Worm (Caenorhabditis elegans): ENCODE results near the gene F14H12.3.

F14H12.3 gene

DNA sequence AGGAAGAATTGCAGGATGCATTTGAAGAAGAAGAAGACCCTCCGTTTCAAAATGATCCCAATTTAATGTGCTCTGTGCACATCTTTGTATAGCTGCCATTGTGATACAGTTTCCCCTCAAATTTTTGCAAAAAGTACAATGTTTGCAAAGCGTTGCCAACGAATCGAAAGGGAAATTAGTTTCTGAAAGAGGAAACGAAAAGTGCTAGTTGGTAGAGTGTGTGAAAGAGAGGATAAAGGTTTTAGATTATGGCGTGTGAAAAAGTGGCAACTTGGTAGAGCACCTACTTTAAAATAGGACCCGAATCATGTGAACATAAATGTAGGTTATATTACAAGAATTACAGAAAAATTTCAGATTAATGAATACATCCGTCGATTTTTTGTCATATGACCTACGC lies 32.3 kb upstream of the F14H12.3 start, which contains the start of gene C52B9.8:
Gene C52B9.8, minus strand, starts transcription at position 101 of the 400 bp plus-strand sequence.
- TF ChIP-seq snpc-1.3 (tag; optimal IDR thresholded peaks at IDR 0.05; ENCODE audit: insufficient read depth) (no peak), xnd-1 (tag; optimal IDR thresholded peaks at IDR 0.05) (no peak), Y79H2A.3 (GFP tag; conservative IDR thresholded peaks at IDR 0.05) (no peak), F49E8.2 (tag; optimal IDR thresholded peaks at IDR 0.05; ENCODE audit: insufficient read depth) (no peak), ztf-3 (GFP tag; optimal IDR thresholded peaks at IDR 0.05) (no peak), ztf-26 (tag; optimal IDR thresholded peaks at IDR 0.05) (no peak), B0019.2 (GFP tag; conservative IDR thresholded peaks at IDR 0.05) (no peak), Y56A3A.18 (GFP tag; IDR thresholded peaks at IDR 0.05) (no peak), ceh-40 (GFP tag; IDR thresholded peaks at IDR 0.05) (no peak), pbrm-1 (GFP tag; IDR thresholded peaks at IDR 0.05) (no peak)

DNA sequence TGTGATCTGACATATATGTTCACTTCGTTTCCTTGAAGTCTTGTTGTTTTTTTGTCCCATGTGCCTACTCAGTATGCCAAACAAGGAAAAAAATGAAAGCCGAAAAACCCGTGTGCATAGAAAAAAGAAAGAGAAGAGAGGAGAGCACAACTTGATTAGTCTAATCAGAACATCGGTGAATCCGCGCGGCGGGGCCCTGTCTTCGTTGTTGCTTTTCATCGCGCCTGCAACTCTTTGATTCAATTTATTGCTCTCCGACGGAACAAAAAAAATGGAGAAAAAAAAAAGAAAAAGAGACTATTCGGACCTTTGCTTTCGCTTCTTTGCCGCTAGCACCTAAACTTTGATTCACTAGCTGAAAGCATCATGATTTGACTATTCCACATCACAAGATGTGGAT lies 29.1 kb upstream of the F14H12.3 start:
- TF ChIP-seq F33H1.4 (GFP tag; IDR thresholded peaks at IDR 0.05): no peak

DNA sequence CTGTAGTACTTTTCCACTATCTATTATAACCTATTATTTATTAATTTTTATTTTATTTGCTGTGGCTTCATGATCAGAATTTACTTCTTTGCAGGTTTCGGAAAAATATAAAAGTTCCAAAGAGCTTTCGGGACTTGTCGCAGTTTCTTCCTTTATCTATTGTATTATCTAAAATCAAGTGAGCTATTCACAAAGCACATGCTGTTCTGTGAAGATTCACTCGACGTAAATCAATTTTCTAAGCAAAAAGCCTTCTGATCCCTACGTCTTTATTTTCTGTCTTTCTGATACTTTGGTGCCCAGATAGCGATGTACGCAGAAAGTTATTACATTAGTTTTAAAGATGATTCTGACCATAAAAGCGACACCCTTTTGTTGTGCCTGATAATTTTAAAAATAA lies 26.9 kb upstream of the F14H12.3 start:
- TF ChIP-seq chd-7 (tag; optimal IDR thresholded peaks at IDR 0.05): no peak
- no peak for TF ChIP-seq let-526 (GFP tag; IDR thresholded peaks at IDR 0.05)
- TF ChIP-seq B0336.3 (GFP tag; IDR thresholded peaks at IDR 0.05): no peak
- no peak for TF ChIP-seq unc-130 (GFP tag; optimal IDR thresholded peaks at IDR 0.05)
- TF ChIP-seq egrh-3 (GFP tag; IDR thresholded peaks at IDR 0.05): no peak
- no peak for TF ChIP-seq mcd-1 (GFP tag; IDR thresholded peaks at IDR 0.05)
- TF ChIP-seq nfyb-1 (GFP tag; IDR thresholded peaks at IDR 0.05): no peak

DNA sequence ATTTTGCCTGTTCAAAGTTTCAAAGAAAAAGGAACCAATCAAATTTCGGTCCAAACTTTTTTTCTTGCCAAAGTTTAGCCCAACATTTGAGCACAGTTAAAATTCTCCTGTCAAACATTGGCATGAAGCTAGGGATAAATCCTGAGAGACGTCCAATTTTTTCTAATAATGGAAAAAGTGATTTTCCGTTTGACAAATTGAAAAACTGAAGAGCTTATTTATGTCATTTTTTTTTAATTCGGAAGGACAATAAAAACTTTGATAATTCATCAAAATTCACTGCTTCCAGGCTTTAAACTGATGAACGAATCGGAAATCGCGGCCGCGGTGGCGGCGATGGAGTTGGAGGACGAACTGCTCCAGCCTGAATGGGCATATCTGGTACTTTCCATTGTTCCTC lies 23.5 kb upstream of the F14H12.3 start, which contains the start of gene dop-6:
Gene dop-6, plus strand, starts transcription at position 301 of the 400 bp plus-strand sequence.
- TF ChIP-seq zfh-2 (GFP tag; conservative IDR thresholded peaks at IDR 0.05) (no peak), ztf-28 (GFP tag; IDR thresholded peaks at IDR 0.05) (no peak)

DNA sequence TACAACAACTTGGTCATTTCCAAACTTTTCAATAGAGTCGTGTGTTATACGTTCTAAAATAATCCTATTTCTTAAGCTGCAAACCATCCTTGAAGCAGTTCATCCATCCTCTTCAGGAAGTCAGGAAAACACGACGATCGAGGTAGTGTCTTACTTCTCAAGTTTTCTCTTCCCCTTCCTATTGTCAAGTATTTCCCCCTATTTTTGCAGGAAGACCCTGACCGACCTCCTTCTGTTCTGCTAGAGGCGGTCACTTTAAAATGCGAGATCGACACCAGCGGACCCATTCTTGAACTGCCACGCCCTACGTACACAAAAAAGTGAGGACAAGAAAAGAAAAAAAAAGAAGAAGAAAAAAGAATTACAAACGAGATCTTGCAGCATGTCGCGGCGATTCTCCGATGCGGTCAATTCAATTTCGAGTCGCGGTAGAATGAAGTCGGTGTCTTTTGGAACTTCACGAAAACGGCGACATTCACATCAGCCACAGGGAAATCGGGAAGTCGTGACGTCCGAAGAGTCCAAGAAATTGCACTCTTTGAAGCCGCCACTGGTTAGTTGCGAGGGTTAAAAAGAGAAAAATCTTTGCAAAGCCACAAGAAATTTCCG lies 21.1 kb upstream of the F14H12.3 start:
- TF ChIP-seq athp-1 (tag; optimal IDR thresholded peaks at IDR 0.05) (no peak), bed-1 (GFP tag; IDR thresholded peaks at IDR 0.05) (no peak), F57C9.4 (tag; optimal IDR thresholded peaks at IDR 0.05) (no peak), pbrm-1 (GFP tag; IDR thresholded peaks at IDR 0.05) (no peak), let-526 (GFP tag; IDR thresholded peaks at IDR 0.05) (no peak), hrde-1 (tag; optimal IDR thresholded peaks at IDR 0.05; ENCODE audit: borderline replicate concordance) (no peak), F33H1.4 (GFP tag; IDR thresholded peaks at IDR 0.05) (no peak)

DNA sequence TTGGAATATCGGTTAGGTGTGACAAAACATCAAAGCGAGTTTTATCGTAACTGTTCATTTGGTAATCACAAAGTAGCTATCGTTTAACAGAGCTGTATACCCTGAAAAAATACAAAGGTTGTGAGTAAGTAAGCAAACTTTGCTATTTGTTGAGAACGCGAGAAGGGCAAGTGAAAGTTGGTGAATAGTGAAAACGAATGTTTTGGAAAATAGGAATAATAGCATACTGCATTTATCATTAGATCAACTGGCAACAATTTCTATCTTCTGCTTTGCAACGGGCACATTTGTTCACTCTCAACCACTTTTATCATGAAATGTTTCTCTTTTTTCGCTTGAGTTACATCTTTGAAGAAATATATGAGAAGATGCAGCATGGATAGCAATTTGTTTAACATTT lies 15.2 kb upstream of the F14H12.3 start, which contains the start of gene C24A8.5:
Gene C24A8.5, minus strand, starts transcription at position 101 of the 400 bp plus-strand sequence.
- TF ChIP-seq nfyb-1 (GFP tag; IDR thresholded peaks at IDR 0.05) (no peak), cebp-2 (GFP tag; IDR thresholded peaks at IDR 0.05) (no peak), Y56A3A.18 (GFP tag; IDR thresholded peaks at IDR 0.05) (no peak), tlf-1 (GFP tag; optimal IDR thresholded peaks at IDR 0.05) (no peak), hlh-26 (GFP tag; conservative IDR thresholded peaks at IDR 0.05) (no peak), madf-3 (GFP tag; IDR thresholded peaks at IDR 0.05) (no peak), atf-7 (tag; optimal IDR thresholded peaks at IDR 0.05) (no peak), B0019.2 (GFP tag; conservative IDR thresholded peaks at IDR 0.05) (no peak), C17E4.6 (GFP tag; IDR thresholded peaks at IDR 0.05) (no peak), ztf-6 (GFP tag; IDR thresholded peaks at IDR 0.05) (no peak)
